Worm (Caenorhabditis elegans): ENCODE data around the gene F42A6.6.

The F42A6.6 gene

DNA sequence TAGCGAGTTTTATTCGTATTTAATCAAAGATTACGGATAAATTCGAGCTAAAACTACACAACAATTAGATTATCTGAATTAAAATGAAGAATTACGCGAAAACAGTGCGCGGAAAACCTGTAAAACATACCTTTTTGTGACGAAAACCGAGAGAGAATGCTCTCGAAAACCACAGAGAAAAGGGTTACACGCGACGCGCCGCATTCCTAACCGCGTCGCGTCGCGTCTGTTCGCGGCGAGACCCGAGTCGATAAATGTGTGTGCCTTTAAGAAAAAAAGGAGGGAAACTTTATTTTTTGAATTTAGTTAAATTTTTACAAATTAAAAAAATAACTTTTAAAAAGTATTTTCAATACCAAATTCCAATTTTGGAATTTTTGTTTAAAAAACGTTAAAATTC, 2.0 kb upstream of the F42A6.6 start, which contains the start of gene hrpa-1 (continued):
- TF ChIP-seq pbrm-1 (GFP tag; IDR thresholded peaks at IDR 0.05) (peak; percentile 44; the same call in 1 of the 2 replicates), madf-6 (GFP tag; IDR thresholded peaks at IDR 0.05) (peak; percentile 61), lin-40 (tag; optimal IDR thresholded peaks at IDR 0.05) (peak; percentile 71), nhr-27 (tag; optimal IDR thresholded peaks at IDR 0.05) (no peak), B0035.1 (tag; optimal IDR thresholded peaks at IDR 0.05) (no peak), hmg-20 (GFP tag; IDR thresholded peaks at IDR 0.05) (no peak), tbx-9 (tag; optimal IDR thresholded peaks at IDR 0.05; ENCODE audit: borderline replicate concordance) (no peak), let-526 (GFP tag; IDR thresholded peaks at IDR 0.05) (no peak), ceh-79 (tag; optimal IDR thresholded peaks at IDR 0.05) (no peak), Y53G8AR.9 (GFP tag; conservative IDR thresholded peaks at IDR 0.05) (peak; percentile 63)

DNA sequence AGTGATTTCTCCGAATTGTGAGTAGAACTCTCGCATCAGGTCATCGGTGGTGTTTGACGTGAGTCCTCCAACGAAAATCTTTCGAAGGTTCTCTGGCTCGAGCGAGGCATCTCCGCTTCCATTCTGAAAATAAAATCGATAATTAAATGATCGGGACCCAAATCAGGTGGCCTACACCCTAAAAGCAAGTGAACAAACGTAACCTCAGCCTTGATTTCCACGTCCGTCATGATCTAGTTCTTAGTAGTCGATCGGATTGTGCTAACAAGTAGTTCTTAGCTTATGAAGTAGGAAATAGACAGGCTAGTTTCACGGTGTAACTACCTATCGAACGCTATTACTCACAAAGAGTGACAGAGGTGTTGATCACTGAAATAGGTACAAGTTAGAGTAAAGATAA, 1.5 kb upstream of the F42A6.6 start:
- peak; percentile 34; the same call in 1 of the 2 replicates for TF ChIP-seq D2030.7 (GFP tag; IDR thresholded peaks at IDR 0.05)
- TF ChIP-seq ztf-22 (GFP tag; optimal IDR thresholded peaks at IDR 0.05) = no peak
- no peak for TF ChIP-seq him-1 (tag; optimal IDR thresholded peaks at IDR 0.05)
- TF ChIP-seq egl-44 (GFP tag; IDR thresholded peaks at IDR 0.05) = peak; percentile 69; the same call in 1 of the 2 replicates
- no peak for TF ChIP-seq snpc-1.1 (tag; optimal IDR thresholded peaks at IDR 0.05; ENCODE audit: insufficient read depth)
- no peak for TF ChIP-seq dox-1 (GFP tag; IDR thresholded peaks at IDR 0.05)
- no peak for TF ChIP-seq ZK185.1 (tag; optimal IDR thresholded peaks at IDR 0.05; ENCODE audit: poor library complexity, severe bottlenecking)
- TF ChIP-seq mcd-1 (GFP tag; IDR thresholded peaks at IDR 0.05) = no peak; the same call in 1 of the 2 replicates
- TF ChIP-seq ceh-58 (GFP tag; IDR thresholded peaks at IDR 0.05) = 0 out of 2 replicates have a peak, but pooled peaks have one; percentile 69
- TF ChIP-seq unc-62 (GFP tag; optimal IDR thresholded peaks at IDR 0.05) = no peak
- no peak for TF ChIP-seq ceh-40 (GFP tag; IDR thresholded peaks at IDR 0.05)
- TF ChIP-seq F39B2.1 (GFP tag; IDR thresholded peaks at IDR 0.05) = peak; percentile 68; the same call in 1 of the 2 replicates
- peak; percentile 35 for TF ChIP-seq ztf-18 (tag; optimal IDR thresholded peaks at IDR 0.05)
- TF ChIP-seq efl-1 (GFP tag; optimal IDR thresholded peaks at IDR 0.05) = no peak
- no peak for TF ChIP-seq nfya-1 (tag; optimal IDR thresholded peaks at IDR 0.05; ENCODE audit: borderline replicate concordance, insufficient read depth)
- TF ChIP-seq snpc-1.3 (tag; optimal IDR thresholded peaks at IDR 0.05; ENCODE audit: insufficient read depth) = no peak
- TF ChIP-seq lin-26 (GFP tag; IDR thresholded peaks at IDR 0.05) = peak; percentile 58; the same call in 1 of the 2 replicates
- TF ChIP-seq bed-2 (GFP tag; IDR thresholded peaks at IDR 0.05) = no peak
- peak; percentile 81 for TF ChIP-seq madf-3 (GFP tag; IDR thresholded peaks at IDR 0.05)
- TF ChIP-seq ama-1 (optimal IDR thresholded peaks at IDR 0.05) = peak; percentile 47
- TF ChIP-seq ama-1 (GFP tag; optimal IDR thresholded peaks at IDR 0.05) = no peak
- TF ChIP-seq B0336.3 (GFP tag; IDR thresholded peaks at IDR 0.05) = peak; percentile 77; the same call in 1 of the 2 replicates
- TF ChIP-seq F57C9.4 (tag; optimal IDR thresholded peaks at IDR 0.05) = no peak
- peak; percentile 23 for TF ChIP-seq lsl-1 (GFP tag; optimal IDR thresholded peaks at IDR 0.05)
- no peak for TF ChIP-seq atf-7 (tag; optimal IDR thresholded peaks at IDR 0.05)
- TF ChIP-seq nhr-179 (tag; optimal IDR thresholded peaks at IDR 0.05) = no peak
- no peak for TF ChIP-seq sdz-38 (tag; optimal IDR thresholded peaks at IDR 0.05)
- no peak for TF ChIP-seq dpff-1 (tag; optimal IDR thresholded peaks at IDR 0.05)
- TF ChIP-seq hmg-1.2 (GFP tag; IDR thresholded peaks at IDR 0.05) = peak; percentile 27; the same call in 1 of the 2 replicates
- TF ChIP-seq bed-1 (GFP tag; IDR thresholded peaks at IDR 0.05) = 0 out of 2 replicates have a peak, but pooled peaks have one; percentile 65
- TF ChIP-seq rec-8 (tag; optimal IDR thresholded peaks at IDR 0.05) = no peak
- TF ChIP-seq rcor-1 (GFP tag; IDR thresholded peaks at IDR 0.05) = peak; percentile 65; the same call in 1 of the 2 replicates
- TF ChIP-seq pbrm-1 (GFP tag; IDR thresholded peaks at IDR 0.05) = peak; percentile 36; the same call in 1 of the 2 replicates
- peak; percentile 14 for TF ChIP-seq tbp1 (GFP tag; optimal IDR thresholded peaks at IDR 0.05)
- no peak for TF ChIP-seq xnd-1 (tag; optimal IDR thresholded peaks at IDR 0.05)
- no peak for TF ChIP-seq ets-4 (GFP tag; optimal IDR thresholded peaks at IDR 0.05)
- no peak for TF ChIP-seq lir-1 (GFP tag; conservative IDR thresholded peaks at IDR 0.05)
- TF ChIP-seq ztf-6 (GFP tag; IDR thresholded peaks at IDR 0.05) = no peak

All from whole organism, young adult.